7 worm cellular contexts compared by ENCODE assay signal in the genomic region with DNA sequence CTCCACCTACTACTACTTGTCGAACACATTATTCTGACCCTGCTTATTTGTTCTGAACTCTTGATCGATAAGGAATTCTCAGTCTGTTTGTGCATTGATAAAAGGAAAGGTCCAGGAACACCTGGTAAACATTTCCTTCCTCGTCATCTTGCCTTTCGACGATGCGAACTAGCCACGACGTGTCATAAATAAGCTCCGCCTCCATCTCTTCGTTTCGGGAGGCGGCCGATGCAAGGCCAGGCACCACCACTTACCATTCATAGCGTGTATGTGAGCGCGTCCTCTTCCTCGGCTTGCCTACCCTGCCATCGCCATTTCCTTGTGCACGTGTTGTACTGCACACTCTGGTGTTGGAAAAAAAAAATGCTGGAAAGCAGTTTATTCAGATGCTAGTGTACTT.
TF ChIP-seq lines count a peak whose summit lies in the region.

No protein-coding gene starts in this region.

TF ChIP-seq in whole organism, L1 larva, 84 proteins besides CTCF, POLR2A, EP300 and RAD21:
- TF ChIP-seq ceh-88 (GFP tag; IDR thresholded peaks at IDR 0.05; lab: Robert Waterston, UW) = no peak
- TF ChIP-seq lin-14 (GFP tag; optimal IDR thresholded peaks at IDR 0.05; lab: Kevin White, UChicago) = peak; percentile 6

TF ChIP-seq in whole organism, L2 larva, 48 proteins besides CTCF, POLR2A, EP300 and RAD21:
- no peak for TF ChIP-seq sma-9 (GFP tag; optimal IDR thresholded peaks at IDR 0.05; lab: Kevin White, UChicago)
- TF ChIP-seq sma-9 (tag; optimal IDR thresholded peaks at IDR 0.05; lab: Kevin White, UChicago) = no peak
- no peak for TF ChIP-seq mbf-1 (tag; optimal IDR thresholded peaks at IDR 0.05; lab: Kevin White, UChicago)
- peak; percentile 15 for TF ChIP-seq snpc-4 (tag; optimal IDR thresholded peaks at IDR 0.05; lab: Kevin White, UChicago)
- no peak for TF ChIP-seq lin-39 (tag; optimal IDR thresholded peaks at IDR 0.05; lab: Kevin White, UChicago)
- no peak for TF ChIP-seq elt-3 (tag; optimal IDR thresholded peaks at IDR 0.05; lab: Kevin White, UChicago)
- no peak for TF ChIP-seq egl-27 (tag; optimal IDR thresholded peaks at IDR 0.05; lab: Kevin White, UChicago)
- TF ChIP-seq blmp-1 (tag; optimal IDR thresholded peaks at IDR 0.05; lab: Kevin White, UChicago; ENCODE audit: insufficient read depth) = no peak

TF ChIP-seq in whole organism, L3 larva, 47 proteins besides CTCF, POLR2A, EP300 and RAD21:
- no peak for TF ChIP-seq elt-3 (tag; optimal IDR thresholded peaks at IDR 0.05; lab: Kevin White, UChicago)
- peak; percentile 4 for TF ChIP-seq snpc-4 (tag; optimal IDR thresholded peaks at IDR 0.05; lab: Kevin White, UChicago)
- TF ChIP-seq elt-2 (tag; optimal IDR thresholded peaks at IDR 0.05; lab: Kevin White, UChicago) = peak; percentile 2

TF ChIP-seq in whole organism, L4 larva, 104 proteins besides CTCF, POLR2A, EP300 and RAD21:
- TF ChIP-seq daf-16 (GFP tag; optimal IDR thresholded peaks at IDR 0.05; lab: Kevin White, UChicago) (no peak), daf-16 (tag; optimal IDR thresholded peaks at IDR 0.05; lab: Kevin White, UChicago) (peak; percentile 78), dve-1 (tag; optimal IDR thresholded peaks at IDR 0.05; lab: Kevin White, UChicago; ENCODE audit: insufficient read depth) (peak; percentile 8), skn-1 (tag; optimal IDR thresholded peaks at IDR 0.05; lab: Kevin White, UChicago) (no peak), snpc-4 (tag; optimal IDR thresholded peaks at IDR 0.05; lab: Kevin White, UChicago) (peak; percentile 21)
TF ChIP-seq in whole organism, L4 larva: peak in this region for 3.

TF ChIP-seq in whole organism, late embryonic, 69 proteins besides CTCF, POLR2A, EP300 and RAD21:
- TF ChIP-seq ceh-31 (tag; optimal IDR thresholded peaks at IDR 0.05; lab: Kevin White, UChicago) (peak; percentile 5), C08G9.2 (tag; optimal IDR thresholded peaks at IDR 0.05; lab: Kevin White, UChicago) (no peak), elt-2 (tag; optimal IDR thresholded peaks at IDR 0.05; lab: Kevin White, UChicago) (peak; percentile 36)

TF ChIP-seq in whole organism, midembryonic, 9 proteins besides CTCF, POLR2A, EP300 and RAD21:
- TF ChIP-seq flt-1 (GFP tag; IDR thresholded peaks at IDR 0.05; lab: Robert Waterston, UW) = no peak
- TF ChIP-seq klf-2 (GFP tag; conservative IDR thresholded peaks at IDR 0.05; lab: Robert Waterston, UW) = no peak
- peak; percentile 9; the same call in 1 of the 2 replicates for TF ChIP-seq ztf-29 (GFP tag; IDR thresholded peaks at IDR 0.05; lab: Robert Waterston, UW)
- TF ChIP-seq T22C8.4 (GFP tag; IDR thresholded peaks at IDR 0.05; lab: Robert Waterston, UW) = no peak
- no peak for TF ChIP-seq ref-1 (GFP tag; conservative IDR thresholded peaks at IDR 0.05; lab: Robert Waterston, UW)
- no peak for TF ChIP-seq cog-1 (tag; optimal IDR thresholded peaks at IDR 0.05; lab: Kevin White, UChicago)

TF ChIP-seq in whole organism, mixed stage, embryonic, 35 proteins besides CTCF, POLR2A, EP300 and RAD21:
- peak; percentile 78 for TF ChIP-seq ham-2 (GFP tag; optimal IDR thresholded peaks at IDR 0.05; lab: Kevin White, UChicago)
- TF ChIP-seq cnd-1 (tag; optimal IDR thresholded peaks at IDR 0.05; lab: Kevin White, UChicago) = peak; percentile 45
- TF ChIP-seq unc-39 (tag; optimal IDR thresholded peaks at IDR 0.05; lab: Kevin White, UChicago) = no peak
